Worm (Caenorhabditis elegans): ENCODE measurements around the gene Y32B12B.4.

DNA sequence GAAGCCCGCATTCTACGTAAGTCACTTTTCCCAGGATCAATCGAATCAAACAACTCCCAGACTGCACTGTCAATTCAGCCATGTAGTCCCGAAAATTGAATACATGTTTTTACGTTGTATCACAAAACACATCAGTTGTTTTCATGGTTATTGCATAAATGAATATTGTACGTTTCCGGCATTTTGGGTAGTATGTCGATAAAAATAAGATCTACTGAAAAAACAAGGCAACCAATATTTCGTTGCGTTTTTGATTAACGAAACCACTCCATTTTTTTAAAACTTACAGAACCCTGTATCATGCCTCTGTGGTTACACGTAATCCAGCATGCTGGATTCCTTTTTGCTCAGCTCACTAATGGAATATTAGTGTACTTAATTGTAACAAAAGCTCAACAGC is 20.0 kb downstream of the Y32B12B.4 start, which contains the start of gene str-149:
- TF ChIP-seq peb-1 (tag; optimal IDR thresholded peaks at IDR 0.05), result no peak
- no peak for TF ChIP-seq ztf-4 (tag; optimal IDR thresholded peaks at IDR 0.05)
- TF ChIP-seq lin-13 (GFP tag; optimal IDR thresholded peaks at IDR 0.05), result no peak
- no peak for TF ChIP-seq nhr-11 (tag; optimal IDR thresholded peaks at IDR 0.05)
- TF ChIP-seq nhr-25 (tag; optimal IDR thresholded peaks at IDR 0.05), result no peak
- TF ChIP-seq dmd-4 (tag; optimal IDR thresholded peaks at IDR 0.05), result no peak
- no peak for TF ChIP-seq egl-27 (tag; optimal IDR thresholded peaks at IDR 0.05)
- no peak for TF ChIP-seq lin-39 (tag; optimal IDR thresholded peaks at IDR 0.05)
